Fruit fly (Drosophila melanogaster): ENCODE data around the gene Amnionless.
A peak's percentile ranks its signal among the peaks of the same experiment; 100 is the strongest.

Gene Amnionless

dm6 chr2L:247845-248473, 41.0 kb downstream of the Amnionless start (continued):
- TF ChIP-seq NK7.1 (GFP tag; optimal IDR thresholded peaks at IDR 0.05) (no peak), Hey (tag; optimal IDR thresholded peaks at IDR 0.05) (no peak), CG8924 (tag; optimal IDR thresholded peaks at IDR 0.05) (peak; percentile 53), seq (GFP tag; IDR thresholded peaks at IDR 0.05) (no peak), br (optimal IDR thresholded peaks at IDR 0.05) (no peak), CG14014 (GFP tag; IDR thresholded peaks at IDR 0.05) (no peak), CG33557 (GFP tag; optimal IDR thresholded peaks at IDR 0.05) (no peak), tx (GFP tag; optimal IDR thresholded peaks at IDR 0.05) (no peak), maf-S (GFP tag; optimal IDR thresholded peaks at IDR 0.05) (no peak), Spps (tag; optimal IDR thresholded peaks at IDR 0.05) (no peak), sd (tag; optimal IDR thresholded peaks at IDR 0.05) (peak; percentile 61), CG3065 (GFP tag; optimal IDR thresholded peaks at IDR 0.05) (no peak), gfzf (GFP tag; optimal IDR thresholded peaks at IDR 0.05) (no peak), CG13894 (tag; optimal IDR thresholded peaks at IDR 0.05) (peak; percentile 7), ara (GFP tag; IDR thresholded peaks at IDR 0.05) (no peak), ap (GFP tag; IDR thresholded peaks at IDR 0.05) (no peak), CG31388 (GFP tag; optimal IDR thresholded peaks at IDR 0.05) (no peak), CG12104 (GFP tag; optimal IDR thresholded peaks at IDR 0.05) (peak; percentile 0), Lhr (GFP tag; optimal IDR thresholded peaks at IDR 0.05) (no peak), CG17385 (GFP tag; optimal IDR thresholded peaks at IDR 0.05) (peak; percentile 80), chinmo (GFP tag; IDR thresholded peaks at IDR 0.05; ENCODE audit: partially characterized antibody) (peak; percentile 91; the same call in 3 of the 4 replicates), ham (GFP tag; IDR thresholded peaks at IDR 0.05) (no peak), Nf-YC (tag; optimal IDR thresholded peaks at IDR 0.05) (peak; percentile 49), Ets97D (GFP tag; optimal IDR thresholded peaks at IDR 0.05) (no peak), fd96Cb (tag; optimal IDR thresholded peaks at IDR 0.05) (no peak), kay (GFP tag; optimal IDR thresholded peaks at IDR 0.05) (no peak), vfl (GFP tag; optimal IDR thresholded peaks at IDR 0.05) (no peak), CG6765 (GFP tag; optimal IDR thresholded peaks at IDR 0.05) (peak; percentile 60), Dp (GFP tag; optimal IDR thresholded peaks at IDR 0.05) (no peak), CG10959 (GFP tag; IDR thresholded peaks at IDR 0.05) (no peak), Dek (tag; optimal IDR thresholded peaks at IDR 0.05) (peak; percentile 63), mld (GFP tag; IDR thresholded peaks at IDR 0.05; ENCODE audit: partially characterized antibody) (no peak), CG11456 (GFP tag; IDR thresholded peaks at IDR 0.05) (no peak), CG4404 (GFP tag; IDR thresholded peaks at IDR 0.05) (no peak), tna (GFP tag; IDR thresholded peaks at IDR 0.05; ENCODE audit: partially characterized antibody) (no peak), lmd (GFP tag; IDR thresholded peaks at IDR 0.05) (peak; percentile 55; the same call in 1 of the 2 replicates), nau (GFP tag; optimal IDR thresholded peaks at IDR 0.05) (peak; percentile 31), kah (GFP tag; optimal IDR thresholded peaks at IDR 0.05) (no peak), CG3163 (GFP tag; optimal IDR thresholded peaks at IDR 0.05) (no peak), CG7372 (GFP tag; IDR thresholded peaks at IDR 0.05) (no peak), CG4820 (GFP tag; optimal IDR thresholded peaks at IDR 0.05) (no peak), Atf6 (GFP tag; IDR thresholded peaks at IDR 0.05) (peak; percentile 43; the same call in 1 of the 2 replicates), CG12659 (GFP tag; optimal IDR thresholded peaks at IDR 0.05) (peak; percentile 55), CG3995 (GFP tag; optimal IDR thresholded peaks at IDR 0.05) (no peak), CG14050 (GFP tag; IDR thresholded peaks at IDR 0.05) (no peak), Antp (GFP tag; optimal IDR thresholded peaks at IDR 0.05) (no peak), gem (tag; optimal IDR thresholded peaks at IDR 0.05) (peak; percentile 75), Oli (tag; optimal IDR thresholded peaks at IDR 0.05) (peak; percentile 56), nom (GFP tag; optimal IDR thresholded peaks at IDR 0.05) (no peak), hbn (GFP tag; IDR thresholded peaks at IDR 0.05; ENCODE audit: partially characterized antibody) (no peak), ash1 (GFP tag; optimal IDR thresholded peaks at IDR 0.05) (no peak)
